Worm (Caenorhabditis elegans) whole organism, L2 larva: Measurements from ENCODE around the gene cdgs-1.
A peak's percentile ranks its signal among the peaks of the same experiment; 100 is the strongest.

Experiments
- C34F6.9 ChIP-seq: fragments of 150-350 bp; optimal IDR thresholded peaks from 2 replicates; lab custom pipeline; 2014; ENCODE audit warnings: missing biosample characterization, missing genetic modification characterization
- F13H6.1 ChIP-seq: sonication (generic microtip); optimal IDR thresholded peaks from 2 replicates; lab custom pipeline; 2016; ENCODE audit warnings: missing genetic modification characterization, missing compliant biosample characterization
- R02D3.7 ChIP-seq: fragments of 150-350 bp; optimal IDR thresholded peaks from 2 replicates; lab custom pipeline; 2014; ENCODE audit warnings: missing biosample characterization, missing genetic modification characterization
- Y55F3AM.14 ChIP-seq: fragments of 200-800 bp; sonication (Bioruptor generic); optimal IDR thresholded peaks from 2 replicates; lab custom pipeline; 2018; ENCODE audit warnings: mild to moderate bottlenecking, missing genetic modification characterization, missing compliant biosample characterization
- alr-1 ChIP-seq: fragments of 150-350 bp; optimal IDR thresholded peaks from 2 replicates; lab custom pipeline; 2014; ENCODE audit warnings: missing biosample characterization, missing genetic modification characterization
- ama-1 ChIP-seq: fragments of 150-350 bp; optimal IDR thresholded peaks from 2 replicates; lab custom pipeline; 2018; ENCODE audit warnings: inconsistent platforms
- ceh-82 ChIP-seq: fragments of 150-350 bp; optimal IDR thresholded peaks from 2 replicates; lab custom pipeline; 2014; ENCODE audit warnings: missing biosample characterization, missing genetic modification characterization
- crh-2 ChIP-seq: sonication (generic microtip); optimal IDR thresholded peaks from 2 replicates; lab custom pipeline; 2017; ENCODE audit warnings: missing biosample characterization, missing genetic modification characterization
- dmd-4 ChIP-seq: sonication (generic microtip); optimal IDR thresholded peaks from 2 replicates; lab custom pipeline; 2017; ENCODE audit warnings: missing biosample characterization, missing genetic modification characterization
- egl-27 ChIP-seq: sonication (generic microtip); optimal IDR thresholded peaks from 3 replicates; lab custom pipeline; 2017; ENCODE audit warnings: missing biosample characterization, missing genetic modification reagents, missing genetic modification characterization
- elt-3 ChIP-seq: sonication (generic microtip); optimal IDR thresholded peaks from 2 replicates; lab custom pipeline; 2017; ENCODE audit warnings: missing biosample characterization, missing genetic modification characterization
- fos-1 ChIP-seq: fragments of 150-350 bp; optimal IDR thresholded peaks from 2 replicates; lab custom pipeline; 2014; ENCODE audit warnings: missing biosample characterization, missing genetic modification characterization
- gmeb-1 ChIP-seq: fragments of 150-350 bp; optimal IDR thresholded peaks from 2 replicates; lab custom pipeline; 2014; ENCODE audit warnings: missing biosample characterization, missing genetic modification characterization
- lin-11 ChIP-seq: fragments of 150-350 bp; sonication (generic microtip); optimal IDR thresholded peaks from 2 replicates; lab custom pipeline; 2014; ENCODE audit warnings: missing biosample characterization, missing genetic modification characterization, inconsistent platforms, mixed read lengths
- lin-39 ChIP-seq: fragments of 150-350 bp; optimal IDR thresholded peaks from 2 replicates; lab custom pipeline; 2014; ENCODE audit warnings: missing biosample characterization, missing genetic modification reagents, missing genetic modification characterization
- lsy-2 ChIP-seq, 2 experiments: fragments of 150-350 bp in 1 of 2; sonication (generic microtip) in 1 of 2; optimal IDR thresholded peaks; 2 replicates each; lab custom pipeline; 2014 to 2017; ENCODE audit warnings: missing biosample characterization in 2 of 2, missing genetic modification characterization in 2 of 2
- mbf-1 ChIP-seq: sonication (generic microtip); optimal IDR thresholded peaks from 2 replicates; lab custom pipeline; 2017; ENCODE audit warnings: missing biosample characterization, missing genetic modification characterization
- mdl-1 ChIP-seq, 2 experiments: fragments of 150-350 bp in 1 of 2; sonication (generic microtip) in 1 of 2; optimal IDR thresholded peaks; 2 replicates each; lab custom pipeline; 2017; ENCODE audit warnings: missing biosample characterization in 2 of 2, missing genetic modification characterization in 2 of 2
- nhr-10 ChIP-seq: sonication (generic microtip); optimal IDR thresholded peaks from 2 replicates; lab custom pipeline; 2017; ENCODE audit warnings: missing biosample characterization, missing genetic modification characterization
- nhr-11 ChIP-seq: fragments of 150-350 bp; optimal IDR thresholded peaks from 2 replicates; lab custom pipeline; 2014; ENCODE audit warnings: missing biosample characterization, missing genetic modification characterization
- nhr-12 ChIP-seq: fragments of 150-350 bp; optimal IDR thresholded peaks from 2 replicates; lab custom pipeline; 2014; ENCODE audit warnings: missing biosample characterization, missing genetic modification characterization
- nhr-129 ChIP-seq: fragments of 150-350 bp; optimal IDR thresholded peaks from 2 replicates; lab custom pipeline; 2014; ENCODE audit warnings: missing biosample characterization, missing genetic modification characterization
- nhr-21 ChIP-seq: fragments of 150-350 bp; optimal IDR thresholded peaks from 2 replicates; lab custom pipeline; 2014; ENCODE audit warnings: missing biosample characterization, missing genetic modification characterization
- nhr-23 ChIP-seq: fragments of 150-350 bp; optimal IDR thresholded peaks from 2 replicates; lab custom pipeline; 2014; ENCODE audit warnings: missing biosample characterization, missing genetic modification reagents, missing genetic modification characterization
- nhr-237 ChIP-seq: fragments of 150-350 bp; optimal IDR thresholded peaks from 2 replicates; lab custom pipeline; 2014; ENCODE audit warnings: missing biosample characterization, missing genetic modification characterization
- nhr-25 ChIP-seq: fragments of 150-350 bp; sonication (generic microtip); optimal IDR thresholded peaks from 3 replicates; lab custom pipeline; 2014; ENCODE audit warnings: missing biosample characterization, missing genetic modification characterization
- sma-3 ChIP-seq: sonication (generic microtip); optimal IDR thresholded peaks from 2 replicates; lab custom pipeline; 2016; ENCODE audit warnings: missing genetic modification reagents, missing genetic modification characterization, missing compliant biosample characterization
- unc-55 ChIP-seq: fragments of 150-350 bp; sonication (generic microtip); optimal IDR thresholded peaks from 3 replicates; lab custom pipeline; 2014; ENCODE audit warnings: missing biosample characterization, missing genetic modification reagents, missing genetic modification characterization
- unc-62 ChIP-seq: fragments of 150-350 bp; optimal IDR thresholded peaks from 2 replicates; lab custom pipeline; 2014; ENCODE audit warnings: missing biosample characterization, missing genetic modification reagents, missing genetic modification characterization
- zag-1 ChIP-seq: fragments of 150-350 bp; optimal IDR thresholded peaks from 2 replicates; lab custom pipeline; 2014; ENCODE audit warnings: missing biosample characterization, missing genetic modification characterization
- ztf-1 ChIP-seq: fragments of 200-800 bp; sonication (Bioruptor generic); conservative IDR thresholded peaks from 2 replicates; pipeline ENCODE4 v1.3.6; 2022; ENCODE audit warnings: missing genetic modification characterization, missing compliant biosample characterization
- ztf-11 ChIP-seq: sonication (generic microtip); optimal IDR thresholded peaks from 2 replicates; lab custom pipeline; 2017; ENCODE audit warnings: missing biosample characterization, missing genetic modification characterization

cdgs-1 gene

DNA sequence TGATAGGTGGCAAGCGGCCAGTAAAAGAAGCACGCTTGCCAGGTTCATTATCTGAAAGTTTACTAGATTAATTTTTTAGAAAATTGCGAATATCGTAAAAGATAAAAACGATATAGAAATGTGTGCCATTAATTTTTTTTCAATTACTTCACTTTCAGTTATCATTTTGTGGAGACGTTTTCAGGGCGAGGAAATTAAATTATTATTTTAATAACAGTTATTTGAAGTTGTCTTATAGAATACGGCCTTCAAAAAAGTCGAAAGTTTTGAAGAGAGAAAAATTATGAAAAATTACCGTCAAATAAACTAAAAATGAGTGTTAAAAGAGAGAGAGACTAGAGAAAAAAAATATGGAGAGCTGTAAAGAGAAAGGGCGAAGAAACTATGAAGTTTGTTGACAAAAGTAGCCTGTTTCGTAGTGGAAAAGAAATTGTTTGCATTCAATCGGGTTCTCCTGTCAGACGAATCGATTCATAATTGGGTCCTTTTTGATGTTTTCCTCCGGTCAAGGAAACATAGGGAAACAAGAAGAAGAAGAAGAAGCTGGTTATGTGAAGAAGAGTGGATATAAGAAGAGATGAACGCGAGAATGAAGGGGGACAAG, 19.2 kb upstream of the cdgs-1 start, which contains the start of gene erp-44.2:
erp-44.2 (minus strand) TSS at position 51 of the 604 bp plus-strand sequence.
- TF ChIP-seq F13H6.1 (tag; lab: Kevin White, UChicago): no peak
- TF ChIP-seq nhr-237: no peak
- no peak for TF ChIP-seq ztf-11 (tag; lab: Kevin White, UChicago)
- no peak for TF ChIP-seq C34F6.9 (tag; lab: Kevin White, UChicago)
- no peak for TF ChIP-seq fos-1 (tag; lab: Kevin White, UChicago)
- no peak for TF ChIP-seq R02D3.7 (tag; lab: Kevin White, UChicago)
- TF ChIP-seq ztf-1 (GFP tag; lab: Robert Waterston, UW): no peak
- TF ChIP-seq nhr-11 (tag; lab: Kevin White, UChicago): no peak
- TF ChIP-seq zag-1 (tag; lab: Kevin White, UChicago): no peak
- no peak for TF ChIP-seq nhr-12
- TF ChIP-seq egl-27 (tag; lab: Kevin White, UChicago): no peak
- TF ChIP-seq alr-1 (tag; lab: Kevin White, UChicago): no peak
- TF ChIP-seq nhr-10: no peak
- no peak for TF ChIP-seq lsy-2 (tag; optimal IDR thresholded peaks at IDR 0.05; lab: Kevin White, UChicago)
- no peak for TF ChIP-seq Y55F3AM.14 (GFP tag; lab: Kevin White, UChicago)
- no peak for TF ChIP-seq mbf-1 (tag; lab: Kevin White, UChicago)

DNA sequence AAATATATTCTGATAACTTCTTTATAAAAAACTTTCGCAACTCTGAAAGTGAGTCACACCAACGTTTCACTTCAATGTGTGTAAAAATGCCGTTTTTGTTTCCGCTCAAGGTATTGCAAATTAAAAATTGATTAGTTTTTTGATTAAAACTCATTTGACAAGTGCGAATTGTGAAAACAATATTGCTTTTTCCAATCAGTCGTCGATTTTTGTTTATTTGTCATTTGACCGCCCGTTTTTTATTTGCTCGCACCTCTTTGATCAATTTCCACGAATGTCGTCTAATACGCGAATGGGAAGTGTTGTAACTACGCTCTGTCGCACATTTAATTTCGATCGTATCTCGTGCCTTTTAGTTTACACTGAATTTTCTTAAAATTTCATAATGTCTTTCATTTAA, 14.6 kb upstream of the cdgs-1 start, which contains the start of gene mvb-12:
mvb-12 (plus strand) TSS at position 375 of the 400 bp plus-strand sequence.
- TF ChIP-seq unc-55 (GFP tag; lab: Kevin White, UChicago) (peak; percentile 40), fos-1 (tag; lab: Kevin White, UChicago) (peak; percentile 37), lin-11 (tag; lab: Kevin White, UChicago) (no peak), nhr-129 (peak; percentile 43), crh-2 (tag; lab: Kevin White, UChicago) (peak; percentile 21), C34F6.9 (tag; lab: Kevin White, UChicago) (peak; percentile 43), sma-3 (GFP tag; lab: Kevin White, UChicago) (no peak), lsy-2 (tag; optimal IDR thresholded peaks at IDR 0.05; lab: Kevin White, UChicago) (peak in 1 of 2 experiments; percentile 54), ceh-82 (tag; lab: Kevin White, UChicago) (no peak)

ce11 chrIV:7829275-7829938, 13.9 kb upstream of the cdgs-1 start, which contains the start of gene C06A6.4:
Gene C06A6.4, minus strand, starts transcription at chrIV:7829298.
- TF ChIP-seq fos-1 (tag; lab: Kevin White, UChicago) (peak; percentile 14), crh-2 (tag; lab: Kevin White, UChicago) (no peak), ztf-11 (tag; lab: Kevin White, UChicago) (no peak)

ce11 chrIV:7824649-7825048, 9.1 kb upstream of the cdgs-1 start:
- TF ChIP-seq dmd-4 (tag; lab: Kevin White, UChicago) (no peak), ama-1 (lab: Kevin White, UChicago) (no peak), nhr-10 (no peak), lsy-2 (tag; optimal IDR thresholded peaks at IDR 0.05; lab: Kevin White, UChicago) (no peak), R02D3.7 (tag; lab: Kevin White, UChicago) (no peak), zag-1 (tag; lab: Kevin White, UChicago) (no peak), unc-62 (GFP tag; lab: Kevin White, UChicago) (no peak), nhr-23 (tag; lab: Kevin White, UChicago) (no peak), egl-27 (tag; lab: Kevin White, UChicago) (peak; percentile 7), alr-1 (tag; lab: Kevin White, UChicago) (no peak), nhr-25 (peak; percentile 54)

DNA sequence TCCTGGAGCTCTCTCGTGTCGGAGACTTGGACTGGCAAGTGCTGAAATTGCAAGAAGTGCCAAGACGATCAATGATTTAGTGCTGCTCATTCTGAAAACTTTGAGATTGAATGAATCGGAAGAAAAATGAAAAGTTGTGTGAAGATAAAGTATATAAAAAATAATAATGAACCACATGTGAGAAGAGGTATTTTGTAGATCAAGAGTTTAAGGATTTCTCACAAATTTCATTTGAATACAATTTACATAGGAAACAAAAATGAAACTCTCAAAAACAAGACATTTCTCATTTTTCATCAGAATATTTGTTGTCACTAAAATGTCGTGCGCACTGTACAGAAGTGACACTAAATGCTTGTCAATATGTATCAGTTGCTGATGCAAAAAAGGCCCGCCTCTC, 7.0 kb upstream of the cdgs-1 start, which contains the start of gene T14A8.2:
T14A8.2 (minus strand) TSS at position 101 of the 400 bp plus-strand sequence.
- TF ChIP-seq Y55F3AM.14 (GFP tag; lab: Kevin White, UChicago) (no peak), dmd-4 (tag; lab: Kevin White, UChicago) (no peak), nhr-23 (tag; lab: Kevin White, UChicago) (no peak), mdl-1 (tag; optimal IDR thresholded peaks at IDR 0.05; lab: Kevin White, UChicago) (no peak), lin-39 (no peak), nhr-129 (no peak), nhr-21 (tag; lab: Kevin White, UChicago) (no peak), nhr-25 (no peak), unc-55 (GFP tag; lab: Kevin White, UChicago) (no peak), gmeb-1 (tag; lab: Kevin White, UChicago) (no peak), elt-3 (tag; lab: Kevin White, UChicago) (no peak)
